Worm (Caenorhabditis elegans) whole organism, L4/young adult: ENCODE data around the gene BE10.3.

ENCODE experiments used
- W03F9.2 ChIP-seq: fragments of 150-350 bp; optimal IDR thresholded peaks from 2 replicates; lab custom pipeline; 2014; ENCODE audit warnings: missing biosample characterization, missing genetic modification characterization
- dao-5 ChIP-seq: sonication (generic microtip); optimal IDR thresholded peaks from 2 replicates; lab custom pipeline; 2016; ENCODE audit warnings: missing genotype, missing genetic modification characterization, moderate library complexity, missing compliant biosample characterization
- him-1 ChIP-seq: sonication (generic microtip); optimal IDR thresholded peaks from 2 replicates; lab custom pipeline; 2016; ENCODE audit warnings: missing genotype, missing genetic modification reagents, missing genetic modification characterization, missing compliant biosample characterization

- TF ChIP-seq him-1 (tag; lab: Kevin White, UChicago) (no peak), dao-5 (no peak), W03F9.2 (no peak)
Measured at ce11 chrIII:12798469-12798868, 9.4 kb upstream of the BE10.3 start, which contains the start of gene agmo-1.
